Fruit fly (Drosophila melanogaster): ENCODE results near the gene Jon65Aiv.

Jon65Aiv gene

dm6 chr3L:6071454-6072189 is 32.7 kb downstream of the Jon65Aiv start, which contains the start of gene CG6602 (continued):
- TF ChIP-seq CG7271 (tag; optimal IDR thresholded peaks at IDR 0.05) (peak; percentile 90), dmrt11E (tag; optimal IDR thresholded peaks at IDR 0.05) (peak; percentile 39), CG3281 (GFP tag; optimal IDR thresholded peaks at IDR 0.05) (peak; percentile 83), CG7786 (GFP tag; optimal IDR thresholded peaks at IDR 0.05) (no peak), CG17361 (GFP tag; IDR thresholded peaks at IDR 0.05) (no peak; the same call in 1 of the 3 replicates), sna (GFP tag; IDR thresholded peaks at IDR 0.05; ENCODE audit: partially characterized antibody) (no peak), Fer2 (tag; optimal IDR thresholded peaks at IDR 0.05) (peak; percentile 51), eve (GFP tag; optimal IDR thresholded peaks at IDR 0.05) (no peak), CG13624 (GFP tag; optimal IDR thresholded peaks at IDR 0.05) (peak; percentile 14), CG30403 (GFP tag; optimal IDR thresholded peaks at IDR 0.05) (peak; percentile 26), CG2889 (GFP tag; IDR thresholded peaks at IDR 0.05) (no peak), Hr78 (GFP tag; optimal IDR thresholded peaks at IDR 0.05) (no peak), CG11695 (GFP tag; IDR thresholded peaks at IDR 0.05) (0 out of 3 replicates have a peak, but pooled peaks have one; percentile 20), gcm (GFP tag; optimal IDR thresholded peaks at IDR 0.05) (no peak), CG8765 (GFP tag; IDR thresholded peaks at IDR 0.05) (no peak), ERR (GFP tag; optimal IDR thresholded peaks at IDR 0.05) (no peak), CG10366 (GFP tag; IDR thresholded peaks at IDR 0.05) (peak; percentile 71), vfl (GFP tag; optimal IDR thresholded peaks at IDR 0.05) (no peak), Gsc (GFP tag; IDR thresholded peaks at IDR 0.05) (no peak), CG12071 (GFP tag; optimal IDR thresholded peaks at IDR 0.05) (peak; percentile 62), gce (GFP tag; IDR thresholded peaks at IDR 0.05) (peak; percentile 50; the same call in 1 of the 3 replicates), mirr (GFP tag; optimal IDR thresholded peaks at IDR 0.05) (peak; percentile 70), Sry-β (GFP tag; optimal IDR thresholded peaks at IDR 0.05) (peak; percentile 35), br (optimal IDR thresholded peaks at IDR 0.05) (no peak), fru (optimal IDR thresholded peaks at IDR 0.05) (no peak), eyg (GFP tag; optimal IDR thresholded peaks at IDR 0.05) (peak; percentile 45), nmo (GFP tag; optimal IDR thresholded peaks at IDR 0.05) (peak; percentile 61), Pdp1 (GFP tag; optimal IDR thresholded peaks at IDR 0.05) (peak; percentile 33 to 41), ranshi (GFP tag; IDR thresholded peaks at IDR 0.05) (peak; percentile 83), hth (optimal IDR thresholded peaks at IDR 0.05) (no peak), Neu2 (GFP tag; optimal IDR thresholded peaks at IDR 0.05; ENCODE audit: borderline replicate concordance) (no peak), MESR4 (GFP tag; optimal IDR thresholded peaks at IDR 0.05) (no peak), corto (GFP tag; optimal IDR thresholded peaks at IDR 0.05) (no peak), fu2 (GFP tag; optimal IDR thresholded peaks at IDR 0.05) (peak; percentile 30), cad (GFP tag; optimal IDR thresholded peaks at IDR 0.05) (no peak), CG15696 (tag; optimal IDR thresholded peaks at IDR 0.05) (peak; percentile 34), CG4424 (GFP tag; optimal IDR thresholded peaks at IDR 0.05) (peak; percentile 84), pros (GFP tag; optimal IDR thresholded peaks at IDR 0.05) (no peak), nerfin-1 (tag; optimal IDR thresholded peaks at IDR 0.05) (no peak), oc (tag; optimal IDR thresholded peaks at IDR 0.05) (no peak), tgo (GFP tag; IDR thresholded peaks at IDR 0.05) (peak; percentile 77), pzg (GFP tag; optimal IDR thresholded peaks at IDR 0.05) (peak; percentile 10), Eip74EF (GFP tag; optimal IDR thresholded peaks at IDR 0.05) (no peak), fd96Cb (tag; optimal IDR thresholded peaks at IDR 0.05) (peak; percentile 57), tup (GFP tag; optimal IDR thresholded peaks at IDR 0.05) (no peak), trem (tag; optimal IDR thresholded peaks at IDR 0.05) (peak; percentile 34), CG6683 (GFP tag; optimal IDR thresholded peaks at IDR 0.05) (peak; percentile 72), ems (GFP tag; optimal IDR thresholded peaks at IDR 0.05) (no peak), mld (GFP tag; IDR thresholded peaks at IDR 0.05; ENCODE audit: partially characterized antibody) (no peak)
